Worm (Caenorhabditis elegans): ENCODE data around the gene srv-8.
A peak's percentile ranks its signal among the peaks of the same experiment; 100 is the strongest.

The srv-8 gene

DNA sequence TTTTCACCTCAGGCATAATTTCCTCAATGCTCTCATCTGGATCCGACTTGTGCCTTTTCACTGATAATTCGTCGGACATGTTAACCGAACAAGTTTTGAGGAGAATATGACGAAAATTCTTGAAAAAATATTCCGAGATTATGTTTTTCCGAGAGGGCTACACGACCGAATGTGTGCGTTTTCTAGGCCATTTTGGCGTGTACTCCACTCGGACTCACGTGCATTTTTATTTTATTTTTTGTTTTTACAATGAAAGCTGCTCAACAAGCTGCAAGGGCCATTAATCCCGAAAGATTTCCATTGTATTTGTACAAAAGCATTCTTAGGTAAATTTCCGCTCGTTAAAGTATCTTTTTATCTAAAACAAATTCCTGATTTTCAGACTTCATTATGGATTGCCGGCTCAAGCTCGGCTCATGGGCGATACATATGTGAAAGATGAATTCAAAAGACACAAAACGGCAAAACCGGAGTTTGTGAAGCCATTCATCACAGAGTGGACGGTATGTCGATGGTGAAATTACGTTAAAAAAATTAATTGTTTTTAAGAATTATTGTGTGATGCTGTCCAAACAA, 47.7 kb upstream of the srv-8 start, which contains the start of the genes F25H9.6 and F25H9.7 (continued):
- TF ChIP-seq duxl-1 (tag; optimal IDR thresholded peaks at IDR 0.05; ENCODE audit: poor library complexity) = peak; percentile 88
- peak; percentile 65 for TF ChIP-seq ztf-7 (tag; optimal IDR thresholded peaks at IDR 0.05)
- TF ChIP-seq ztf-11 (tag; optimal IDR thresholded peaks at IDR 0.05) = no peak
- TF ChIP-seq lir-3 (tag; optimal IDR thresholded peaks at IDR 0.05) = peak; percentile 1
- peak; percentile 44 for TF ChIP-seq F10B5.3 (tag; optimal IDR thresholded peaks at IDR 0.05)
- no peak for TF ChIP-seq snpc-4 (tag; optimal IDR thresholded peaks at IDR 0.05)
- TF ChIP-seq ceh-82 (tag; optimal IDR thresholded peaks at IDR 0.05) = no peak
- TF ChIP-seq zip-2 (tag; optimal IDR thresholded peaks at IDR 0.05) = peak; percentile 11
- TF ChIP-seq sdz-12 (GFP tag; optimal IDR thresholded peaks at IDR 0.05) = peak; percentile 93
- peak; percentile 36; the same call in 1 of the 2 replicates for TF ChIP-seq pha-4 (GFP tag; IDR thresholded peaks at IDR 0.05)
- TF ChIP-seq pha-4 (tag; optimal IDR thresholded peaks at IDR 0.05) = no peak
- peak; percentile 77 for TF ChIP-seq dpl-1 (GFP tag; optimal IDR thresholded peaks at IDR 0.05)
- TF ChIP-seq fos-1 (tag; optimal IDR thresholded peaks at IDR 0.05) = no peak
- no peak for TF ChIP-seq egl-27 (tag; optimal IDR thresholded peaks at IDR 0.05)
- TF ChIP-seq nhr-6 (tag; optimal IDR thresholded peaks at IDR 0.05) = peak; percentile 93
- TF ChIP-seq F44E2.7 (GFP tag; IDR thresholded peaks at IDR 0.05) = no peak
- peak; percentile 70 for TF ChIP-seq F37D6.2 (tag; optimal IDR thresholded peaks at IDR 0.05)
- no peak for TF ChIP-seq cey-2 (tag; optimal IDR thresholded peaks at IDR 0.05; ENCODE audit: borderline replicate concordance, insufficient read depth)
- TF ChIP-seq lin-38 (GFP tag; IDR thresholded peaks at IDR 0.05) = peak; percentile 79
- no peak for TF ChIP-seq ces-1 (GFP tag; optimal IDR thresholded peaks at IDR 0.05)
- TF ChIP-seq nhr-48 (tag; optimal IDR thresholded peaks at IDR 0.05) = peak; percentile 38
- peak in 1 of 2 experiments; percentile 98 for TF ChIP-seq unc-62 (GFP tag; optimal IDR thresholded peaks at IDR 0.05 in 1 of 2)
- no peak for TF ChIP-seq unc-62 (tag; optimal IDR thresholded peaks at IDR 0.05)
- TF ChIP-seq ceh-32 (tag; optimal IDR thresholded peaks at IDR 0.05; ENCODE audit: poor library complexity) = no peak
- TF ChIP-seq mep-1 (tag; optimal IDR thresholded peaks at IDR 0.05) = peak; percentile 65
- no peak for TF ChIP-seq nhr-76 (tag; optimal IDR thresholded peaks at IDR 0.05)
- peak; percentile 48 for TF ChIP-seq nhr-102 (tag; optimal IDR thresholded peaks at IDR 0.05)
- TF ChIP-seq T20F7.1 (GFP tag; optimal IDR thresholded peaks at IDR 0.05) = peak; percentile 78
- no peak for TF ChIP-seq ceh-28 (tag; optimal IDR thresholded peaks at IDR 0.05)
- no peak for TF ChIP-seq saeg-2 (GFP tag; IDR thresholded peaks at IDR 0.05)
- no peak for TF ChIP-seq ZK546.5 (tag; optimal IDR thresholded peaks at IDR 0.05)
- peak; percentile 78; the same call in 1 of the 2 replicates for TF ChIP-seq D1046.2 (GFP tag; IDR thresholded peaks at IDR 0.05)
- TF ChIP-seq unc-130 (GFP tag; optimal IDR thresholded peaks at IDR 0.05) = peak; percentile 97
- TF ChIP-seq T26A8.4 (GFP tag; IDR thresholded peaks at IDR 0.05) = peak; percentile 84
- TF ChIP-seq aha-1 (tag) = peak; percentile 91
- TF ChIP-seq rbr-2 (tag; optimal IDR thresholded peaks at IDR 0.05) = peak; percentile 81
- peak; percentile 81 for TF ChIP-seq dve-1 (tag; optimal IDR thresholded peaks at IDR 0.05; ENCODE audit: insufficient read depth)
- peak; percentile 50; the same call in 1 of the 2 replicates for TF ChIP-seq hmg-1.1 (GFP tag; IDR thresholded peaks at IDR 0.05)
- no peak for TF ChIP-seq aly-2 (tag; optimal IDR thresholded peaks at IDR 0.05)
- TF ChIP-seq mes-2 (tag; optimal IDR thresholded peaks at IDR 0.05; ENCODE audit: poor library complexity, severe bottlenecking) = peak; percentile 100
- no peak for TF ChIP-seq zfp-2 (tag; optimal IDR thresholded peaks at IDR 0.05)
- TF ChIP-seq dmd-8 (GFP tag; IDR thresholded peaks at IDR 0.05) = 0 out of 2 replicates have a peak, but pooled peaks have one; percentile 12
- peak; percentile 57; the same call in 1 of the 2 replicates for TF ChIP-seq vab-7 (GFP tag; IDR thresholded peaks at IDR 0.05)
- TF ChIP-seq lim-7 (GFP tag; IDR thresholded peaks at IDR 0.05) = no peak
- TF ChIP-seq arid-1 (GFP tag; conservative IDR thresholded peaks at IDR 0.05) = peak; percentile 60; the same call in 1 of the 2 replicates
- TF ChIP-seq F26F4.8 (GFP tag; conservative IDR thresholded peaks at IDR 0.05) = no peak
- no peak for TF ChIP-seq nhr-237 (tag; optimal IDR thresholded peaks at IDR 0.05)
- no peak for TF ChIP-seq attf-4 (tag; optimal IDR thresholded peaks at IDR 0.05)
- TF ChIP-seq hlh-30 (tag; optimal IDR thresholded peaks at IDR 0.05; ENCODE audit: insufficient read depth) = peak; percentile 91
- peak; percentile 59 for TF ChIP-seq spr-1 (tag; optimal IDR thresholded peaks at IDR 0.05)
- TF ChIP-seq Y75B8A.6 (GFP tag; IDR thresholded peaks at IDR 0.05) = no peak
